Worm (Caenorhabditis elegans): Measurements from ENCODE around the gene iff-1.
A peak's percentile ranks its signal among the peaks of the same experiment; 100 is the strongest.

iff-1 gene

DNA sequence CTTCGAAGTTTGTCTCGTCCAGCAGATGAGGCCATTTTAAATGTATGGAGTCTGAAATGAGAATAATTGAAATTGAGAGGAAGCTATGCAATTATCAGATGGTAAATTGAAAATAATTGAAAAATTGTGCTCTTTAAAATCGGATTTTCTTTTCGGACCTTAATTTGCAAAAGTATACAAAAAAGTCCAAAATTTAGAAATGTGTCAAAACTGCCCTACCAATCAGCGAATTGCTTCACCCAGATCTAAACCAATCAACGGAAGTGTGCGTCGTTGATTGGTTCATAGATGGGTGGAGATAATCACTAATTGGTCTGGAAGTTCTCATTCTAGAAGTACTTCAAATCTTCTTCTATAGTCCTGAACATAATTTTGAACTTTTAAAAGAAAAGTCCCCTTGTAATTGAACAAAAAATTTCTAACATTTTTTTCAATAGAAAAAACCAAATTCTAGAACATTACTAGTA lies 42.6 kb upstream of the iff-1 start, which contains the start of gene R10E11.5:
Gene R10E11.5 (minus strand): TSS at position 51 of the 467 bp plus-strand sequence.
- TF ChIP-seq nhr-20 (tag; optimal IDR thresholded peaks at IDR 0.05) (no peak), tbx-2 (tag; optimal IDR thresholded peaks at IDR 0.05) (no peak)

DNA sequence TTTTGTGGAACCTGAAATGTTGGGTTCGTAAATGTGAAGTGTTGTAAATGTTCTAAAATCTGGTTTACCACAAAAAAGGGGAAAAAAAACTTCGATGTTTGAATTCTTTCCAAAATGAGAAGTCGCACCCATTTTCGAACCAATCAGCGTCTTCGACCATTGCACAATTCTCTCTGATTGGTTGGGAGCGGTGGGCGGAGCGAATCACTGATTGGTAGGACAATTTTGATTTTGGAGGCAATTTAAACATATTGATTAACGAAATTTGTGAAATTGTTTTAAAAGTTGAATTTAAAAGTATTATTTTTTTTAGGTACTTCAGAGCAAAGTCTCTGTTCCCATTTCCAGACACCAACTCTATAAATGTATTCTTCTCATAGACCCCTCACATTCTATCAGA lies 42.1 kb upstream of the iff-1 start:
- TF ChIP-seq efl-1 (optimal IDR thresholded peaks at IDR 0.05): no peak
- peak in 1 of 2 experiments; percentile 51 for TF ChIP-seq efl-1 (GFP tag; optimal IDR thresholded peaks at IDR 0.05 in 1 of 2)
- no peak for TF ChIP-seq skn-1 (tag; optimal IDR thresholded peaks at IDR 0.05)
- TF ChIP-seq unc-62 (GFP tag; optimal IDR thresholded peaks at IDR 0.05): no peak

ce11 chrIII:9786776-9787175 lies 39.8 kb upstream of the iff-1 start:
- TF ChIP-seq lsy-2 (tag; optimal IDR thresholded peaks at IDR 0.05) (no peak), pax-3 (tag; optimal IDR thresholded peaks at IDR 0.05) (no peak), nhr-11 (tag; optimal IDR thresholded peaks at IDR 0.05) (no peak), elt-2 (tag; optimal IDR thresholded peaks at IDR 0.05) (peak; percentile 56), rnt-1 (tag; optimal IDR thresholded peaks at IDR 0.05) (no peak), Y116A8C.19 (tag; optimal IDR thresholded peaks at IDR 0.05; ENCODE audit: borderline replicate concordance) (no peak), lin-35 (GFP tag; optimal IDR thresholded peaks at IDR 0.05) (peak in 1 of 2 experiments; percentile 15), efl-1 (optimal IDR thresholded peaks at IDR 0.05) (no peak), efl-1 (GFP tag; optimal IDR thresholded peaks at IDR 0.05 in 1 of 2) (no peak), unc-30 (tag; optimal IDR thresholded peaks at IDR 0.05) (no peak)

ce11 chrIII:9783133-9783590 lies 36.2 kb upstream of the iff-1 start:
- peak; percentile 37 for TF ChIP-seq nhr-19 (GFP tag; conservative IDR thresholded peaks at IDR 0.05)
- TF ChIP-seq egl-13 (tag; optimal IDR thresholded peaks at IDR 0.05): no peak
- no peak for TF ChIP-seq lin-13 (GFP tag; optimal IDR thresholded peaks at IDR 0.05)
- TF ChIP-seq sup-37 (GFP tag; optimal IDR thresholded peaks at IDR 0.05): no peak
- TF ChIP-seq C34B4.2 (tag; optimal IDR thresholded peaks at IDR 0.05): no peak
- no peak for TF ChIP-seq C16A3.4 (tag; optimal IDR thresholded peaks at IDR 0.05)
- TF ChIP-seq fkh-4 (tag; optimal IDR thresholded peaks at IDR 0.05; ENCODE audit: borderline replicate concordance): no peak
- TF ChIP-seq unc-30 (tag; optimal IDR thresholded peaks at IDR 0.05): no peak
- no peak for TF ChIP-seq pag-3 (tag; optimal IDR thresholded peaks at IDR 0.05; ENCODE audit: borderline replicate concordance, insufficient read depth)
- TF ChIP-seq nhr-76 (tag; optimal IDR thresholded peaks at IDR 0.05): no peak
- peak; percentile 43 for TF ChIP-seq ztf-4 (tag; optimal IDR thresholded peaks at IDR 0.05)
- no peak for TF ChIP-seq lir-3 (tag; optimal IDR thresholded peaks at IDR 0.05; ENCODE audit: poor library complexity)
- peak in 1 of 6 experiments; percentile 16 for TF ChIP-seq elt-3 (tag; optimal IDR thresholded peaks at IDR 0.05)
- TF ChIP-seq unc-98 (GFP tag; IDR thresholded peaks at IDR 0.05): no peak
- no peak for TF ChIP-seq rnt-1 (tag; optimal IDR thresholded peaks at IDR 0.05)
- TF ChIP-seq pqm-1 (tag; optimal IDR thresholded peaks at IDR 0.05): no peak
- TF ChIP-seq aly-2 (tag; optimal IDR thresholded peaks at IDR 0.05): peak; percentile 51
- peak in 1 of 2 experiments; percentile 7 for TF ChIP-seq efl-1 (optimal IDR thresholded peaks at IDR 0.05)
- no peak for TF ChIP-seq efl-1 (GFP tag; optimal IDR thresholded peaks at IDR 0.05 in 1 of 2)
- no peak for TF ChIP-seq nhr-84 (tag; optimal IDR thresholded peaks at IDR 0.05)
- peak; percentile 36 for TF ChIP-seq nhr-90 (tag; optimal IDR thresholded peaks at IDR 0.05; ENCODE audit: poor library complexity)
- TF ChIP-seq dsc-1 (tag; optimal IDR thresholded peaks at IDR 0.05): no peak
- no peak for TF ChIP-seq pax-3 (tag; optimal IDR thresholded peaks at IDR 0.05)
- TF ChIP-seq F16B12.6 (tag; optimal IDR thresholded peaks at IDR 0.05): no peak
- TF ChIP-seq nhr-71 (tag; optimal IDR thresholded peaks at IDR 0.05): peak; percentile 32
- TF ChIP-seq sox-4 (tag; optimal IDR thresholded peaks at IDR 0.05): no peak
- TF ChIP-seq mdl-1 (tag; optimal IDR thresholded peaks at IDR 0.05): no peak
- TF ChIP-seq dpl-1 (GFP tag; optimal IDR thresholded peaks at IDR 0.05): no peak
- TF ChIP-seq Y116A8C.19 (tag; optimal IDR thresholded peaks at IDR 0.05; ENCODE audit: borderline replicate concordance): no peak
- peak; percentile 9 for TF ChIP-seq snu-23 (GFP tag; optimal IDR thresholded peaks at IDR 0.05)
- TF ChIP-seq unc-130 (tag; optimal IDR thresholded peaks at IDR 0.05): no peak
- TF ChIP-seq jun-1 (tag; optimal IDR thresholded peaks at IDR 0.05): no peak
- no peak for TF ChIP-seq ceh-8 (GFP tag; optimal IDR thresholded peaks at IDR 0.05)
- no peak for TF ChIP-seq irx-1 (tag; optimal IDR thresholded peaks at IDR 0.05)
- TF ChIP-seq tlp-1 (tag; optimal IDR thresholded peaks at IDR 0.05): no peak
- no peak for TF ChIP-seq mef-2 (tag; optimal IDR thresholded peaks at IDR 0.05)
- no peak for TF ChIP-seq skn-1 (tag; optimal IDR thresholded peaks at IDR 0.05)
- no peak for TF ChIP-seq ceh-90 (tag; optimal IDR thresholded peaks at IDR 0.05)
- TF ChIP-seq nhr-20 (tag; optimal IDR thresholded peaks at IDR 0.05): peak; percentile 6

Data from whole organism, L1 larva.